Worm (Caenorhabditis elegans) whole organism, L2 larva: Measurements from ENCODE around the gene tbc-6.
A peak's percentile ranks its signal among the peaks of the same experiment; 100 is the strongest.

Experiments
- C34F6.9 ChIP-seq: fragments of 150-350 bp; optimal IDR thresholded peaks from 2 replicates; lab custom pipeline; 2014; ENCODE audit warnings: missing biosample characterization, missing genetic modification characterization
- F13H6.1 ChIP-seq: sonication (generic microtip); optimal IDR thresholded peaks from 2 replicates; lab custom pipeline; 2016; ENCODE audit warnings: missing genetic modification characterization, missing compliant biosample characterization
- R02D3.7 ChIP-seq: fragments of 150-350 bp; optimal IDR thresholded peaks from 2 replicates; lab custom pipeline; 2014; ENCODE audit warnings: missing biosample characterization, missing genetic modification characterization
- Y55F3AM.14 ChIP-seq: fragments of 200-800 bp; sonication (Bioruptor generic); optimal IDR thresholded peaks from 2 replicates; lab custom pipeline; 2018; ENCODE audit warnings: mild to moderate bottlenecking, missing genetic modification characterization, missing compliant biosample characterization
- ZK546.5 ChIP-seq: sonication (generic microtip); optimal IDR thresholded peaks from 2 replicates; lab custom pipeline; 2017; ENCODE audit warnings: missing biosample characterization, missing genetic modification characterization
- alr-1 ChIP-seq: fragments of 150-350 bp; optimal IDR thresholded peaks from 2 replicates; lab custom pipeline; 2014; ENCODE audit warnings: missing biosample characterization, missing genetic modification characterization
- aly-2 ChIP-seq: fragments of 150-350 bp; optimal IDR thresholded peaks from 2 replicates; lab custom pipeline; 2014; ENCODE audit warnings: missing biosample characterization, missing genetic modification characterization
- ama-1 ChIP-seq: fragments of 150-350 bp; optimal IDR thresholded peaks from 2 replicates; lab custom pipeline; 2018; ENCODE audit warnings: inconsistent platforms
- blmp-1 ChIP-seq: sonication (generic microtip); optimal IDR thresholded peaks from 2 replicates; lab custom pipeline; 2017; ENCODE audit warnings: missing genetic modification characterization, mild to moderate bottlenecking, missing compliant biosample characterization, antibody characterized with exemption, moderate library complexity; ENCODE audit not compliant: insufficient read depth
- ceh-16 ChIP-seq: fragments of 150-350 bp; optimal IDR thresholded peaks from 2 replicates; lab custom pipeline; 2014; ENCODE audit warnings: missing biosample characterization, missing genetic modification characterization
- ceh-82 ChIP-seq: fragments of 150-350 bp; optimal IDR thresholded peaks from 2 replicates; lab custom pipeline; 2014; ENCODE audit warnings: missing biosample characterization, missing genetic modification characterization
- crh-2 ChIP-seq: sonication (generic microtip); optimal IDR thresholded peaks from 2 replicates; lab custom pipeline; 2017; ENCODE audit warnings: missing biosample characterization, missing genetic modification characterization
- dmd-4 ChIP-seq: sonication (generic microtip); optimal IDR thresholded peaks from 2 replicates; lab custom pipeline; 2017; ENCODE audit warnings: missing biosample characterization, missing genetic modification characterization
- egl-27 ChIP-seq: sonication (generic microtip); optimal IDR thresholded peaks from 3 replicates; lab custom pipeline; 2017; ENCODE audit warnings: missing biosample characterization, missing genetic modification reagents, missing genetic modification characterization
- elt-1 ChIP-seq: fragments of 150-350 bp; optimal IDR thresholded peaks from 2 replicates; lab custom pipeline; 2014; ENCODE audit warnings: missing biosample characterization, missing genetic modification characterization
- elt-3 ChIP-seq: sonication (generic microtip); optimal IDR thresholded peaks from 2 replicates; lab custom pipeline; 2017; ENCODE audit warnings: missing biosample characterization, missing genetic modification characterization
- fos-1 ChIP-seq: fragments of 150-350 bp; optimal IDR thresholded peaks from 2 replicates; lab custom pipeline; 2014; ENCODE audit warnings: missing biosample characterization, missing genetic modification characterization
- gmeb-1 ChIP-seq: fragments of 150-350 bp; optimal IDR thresholded peaks from 2 replicates; lab custom pipeline; 2014; ENCODE audit warnings: missing biosample characterization, missing genetic modification characterization
- lin-11 ChIP-seq: fragments of 150-350 bp; sonication (generic microtip); optimal IDR thresholded peaks from 2 replicates; lab custom pipeline; 2014; ENCODE audit warnings: missing biosample characterization, missing genetic modification characterization, inconsistent platforms, mixed read lengths
- lin-13 ChIP-seq: fragments of 150-350 bp; optimal IDR thresholded peaks from 2 replicates; lab custom pipeline; 2014; ENCODE audit warnings: missing biosample characterization, missing genetic modification reagents, missing genetic modification characterization
- lin-39 ChIP-seq: fragments of 150-350 bp; optimal IDR thresholded peaks from 2 replicates; lab custom pipeline; 2014; ENCODE audit warnings: missing biosample characterization, missing genetic modification reagents, missing genetic modification characterization
- lsy-2 ChIP-seq, 2 experiments: fragments of 150-350 bp in 1 of 2; sonication (generic microtip) in 1 of 2; optimal IDR thresholded peaks; 2 replicates each; lab custom pipeline; 2014 to 2017; ENCODE audit warnings: missing biosample characterization in 2 of 2, missing genetic modification characterization in 2 of 2
- mab-5 ChIP-seq: fragments of 150-350 bp; optimal IDR thresholded peaks from 2 replicates; lab custom pipeline; 2014; ENCODE audit warnings: missing biosample characterization, missing genetic modification characterization
- mbf-1 ChIP-seq: sonication (generic microtip); optimal IDR thresholded peaks from 2 replicates; lab custom pipeline; 2017; ENCODE audit warnings: missing biosample characterization, missing genetic modification characterization
- mdl-1 ChIP-seq, 2 experiments: fragments of 150-350 bp in 1 of 2; sonication (generic microtip) in 1 of 2; optimal IDR thresholded peaks; 2 replicates each; lab custom pipeline; 2017; ENCODE audit warnings: missing biosample characterization in 2 of 2, missing genetic modification characterization in 2 of 2
- nhr-10 ChIP-seq: sonication (generic microtip); optimal IDR thresholded peaks from 2 replicates; lab custom pipeline; 2017; ENCODE audit warnings: missing biosample characterization, missing genetic modification characterization
- nhr-11 ChIP-seq: fragments of 150-350 bp; optimal IDR thresholded peaks from 2 replicates; lab custom pipeline; 2014; ENCODE audit warnings: missing biosample characterization, missing genetic modification characterization
- nhr-12 ChIP-seq: fragments of 150-350 bp; optimal IDR thresholded peaks from 2 replicates; lab custom pipeline; 2014; ENCODE audit warnings: missing biosample characterization, missing genetic modification characterization
- nhr-129 ChIP-seq: fragments of 150-350 bp; optimal IDR thresholded peaks from 2 replicates; lab custom pipeline; 2014; ENCODE audit warnings: missing biosample characterization, missing genetic modification characterization
- nhr-21 ChIP-seq: fragments of 150-350 bp; optimal IDR thresholded peaks from 2 replicates; lab custom pipeline; 2014; ENCODE audit warnings: missing biosample characterization, missing genetic modification characterization
- nhr-23 ChIP-seq: fragments of 150-350 bp; optimal IDR thresholded peaks from 2 replicates; lab custom pipeline; 2014; ENCODE audit warnings: missing biosample characterization, missing genetic modification reagents, missing genetic modification characterization
- nhr-237 ChIP-seq: fragments of 150-350 bp; optimal IDR thresholded peaks from 2 replicates; lab custom pipeline; 2014; ENCODE audit warnings: missing biosample characterization, missing genetic modification characterization
- nhr-25 ChIP-seq: fragments of 150-350 bp; sonication (generic microtip); optimal IDR thresholded peaks from 3 replicates; lab custom pipeline; 2014; ENCODE audit warnings: missing biosample characterization, missing genetic modification characterization
- nhr-6 ChIP-seq: fragments of 150-350 bp; optimal IDR thresholded peaks from 2 replicates; lab custom pipeline; 2014; ENCODE audit warnings: missing biosample characterization, missing genetic modification characterization
- nhr-77 ChIP-seq: fragments of 150-350 bp; optimal IDR thresholded peaks from 2 replicates; lab custom pipeline; 2014; ENCODE audit warnings: missing biosample characterization, missing genetic modification characterization
- peb-1 ChIP-seq: fragments of 150-350 bp; optimal IDR thresholded peaks from 2 replicates; lab custom pipeline; 2014; ENCODE audit warnings: missing biosample characterization, missing genetic modification characterization
- sem-4 ChIP-seq: fragments of 150-350 bp; optimal IDR thresholded peaks from 2 replicates; lab custom pipeline; 2014; ENCODE audit warnings: missing biosample characterization, missing genetic modification reagents, missing genetic modification characterization
- skn-1 ChIP-seq: sonication (generic microtip); optimal IDR thresholded peaks from 2 replicates; lab custom pipeline; 2017; ENCODE audit warnings: missing biosample characterization, missing genetic modification characterization
- sma-3 ChIP-seq: sonication (generic microtip); optimal IDR thresholded peaks from 2 replicates; lab custom pipeline; 2016; ENCODE audit warnings: missing genetic modification reagents, missing genetic modification characterization, missing compliant biosample characterization
- sma-9 ChIP-seq, 2 experiments: fragments of 150-350 bp in 1 of 2; sonication (generic microtip) in 1 of 2; optimal IDR thresholded peaks; 2 replicates each; lab custom pipeline; 2014 to 2016; ENCODE audit warnings: missing genetic modification characterization in 2 of 2, mild to moderate bottlenecking in 1 of 2, missing biosample characterization in 1 of 2, missing compliant biosample characterization in 1 of 2, missing genetic modification reagents in 1 of 2, moderate library complexity in 1 of 2
- snpc-4 ChIP-seq: fragments of 150-350 bp; optimal IDR thresholded peaks from 2 replicates; lab custom pipeline; 2014; ENCODE audit warnings: missing biosample characterization, missing genetic modification characterization
- unc-39 ChIP-seq: fragments of 150-350 bp; optimal IDR thresholded peaks from 2 replicates; lab custom pipeline; 2014; ENCODE audit warnings: missing biosample characterization, missing genetic modification characterization
- unc-55 ChIP-seq: fragments of 150-350 bp; sonication (generic microtip); optimal IDR thresholded peaks from 3 replicates; lab custom pipeline; 2014; ENCODE audit warnings: missing biosample characterization, missing genetic modification reagents, missing genetic modification characterization
- unc-62 ChIP-seq: fragments of 150-350 bp; optimal IDR thresholded peaks from 2 replicates; lab custom pipeline; 2014; ENCODE audit warnings: missing biosample characterization, missing genetic modification reagents, missing genetic modification characterization
- zag-1 ChIP-seq: fragments of 150-350 bp; optimal IDR thresholded peaks from 2 replicates; lab custom pipeline; 2014; ENCODE audit warnings: missing biosample characterization, missing genetic modification characterization
- ztf-1 ChIP-seq: fragments of 200-800 bp; sonication (Bioruptor generic); conservative IDR thresholded peaks from 2 replicates; pipeline ENCODE4 v1.3.6; 2022; ENCODE audit warnings: missing genetic modification characterization, missing compliant biosample characterization
- ztf-11 ChIP-seq: sonication (generic microtip); optimal IDR thresholded peaks from 2 replicates; lab custom pipeline; 2017; ENCODE audit warnings: missing biosample characterization, missing genetic modification characterization
- ztf-4 ChIP-seq: fragments of 150-350 bp; optimal IDR thresholded peaks from 2 replicates; lab custom pipeline; 2014; ENCODE audit warnings: missing biosample characterization, missing genetic modification characterization

The tbc-6 gene

ce11 chrII:6828073-6828900 lies 19.6 kb upstream of the tbc-6 start:
- TF ChIP-seq ztf-11 (tag; lab: Kevin White, UChicago) (no peak), alr-1 (no peak), C34F6.9 (tag; lab: Kevin White, UChicago) (peak; percentile 14), mbf-1 (tag; lab: Kevin White, UChicago) (no peak), aly-2 (tag; lab: Kevin White, UChicago) (no peak), sem-4 (tag; lab: Kevin White, UChicago) (no peak), zag-1 (tag; lab: Kevin White, UChicago) (peak; percentile 8), nhr-11 (tag; lab: Kevin White, UChicago) (no peak), nhr-6 (tag; lab: Kevin White, UChicago) (no peak), crh-2 (tag; lab: Kevin White, UChicago) (no peak), nhr-12 (tag; lab: Kevin White, UChicago) (no peak), blmp-1 (tag; lab: Kevin White, UChicago) (no peak), fos-1 (no peak), unc-55 (GFP tag; lab: Kevin White, UChicago) (peak; percentile 3), nhr-21 (tag; lab: Kevin White, UChicago) (no peak), nhr-23 (tag; lab: Kevin White, UChicago) (no peak), sma-9 (GFP tag; optimal IDR thresholded peaks at IDR 0.05; lab: Kevin White, UChicago) (peak; percentile 38), sma-9 (tag; optimal IDR thresholded peaks at IDR 0.05; lab: Kevin White, UChicago) (no peak), elt-3 (tag; lab: Kevin White, UChicago) (no peak)

- no peak for TF ChIP-seq mab-5
- TF ChIP-seq ceh-82 (tag; lab: Kevin White, UChicago), result no peak
- peak; percentile 36 for TF ChIP-seq F13H6.1
- TF ChIP-seq nhr-11 (tag; lab: Kevin White, UChicago), result no peak
- TF ChIP-seq peb-1 (tag; lab: Kevin White, UChicago), result no peak
- TF ChIP-seq zag-1 (tag; lab: Kevin White, UChicago), result no peak
- no peak for TF ChIP-seq skn-1 (tag; lab: Kevin White, UChicago)
- peak in 1 of 2 experiments; percentile 48 for TF ChIP-seq lsy-2 (tag; optimal IDR thresholded peaks at IDR 0.05; lab: Kevin White, UChicago)
- no peak for TF ChIP-seq mdl-1 (tag; optimal IDR thresholded peaks at IDR 0.05; lab: Kevin White, UChicago)
- TF ChIP-seq ceh-16 (tag; lab: Kevin White, UChicago), result peak; percentile 52
- TF ChIP-seq unc-62 (GFP tag; lab: Kevin White, UChicago), result no peak
- TF ChIP-seq sma-9 (GFP tag; optimal IDR thresholded peaks at IDR 0.05; lab: Kevin White, UChicago), result peak; percentile 73
- TF ChIP-seq sma-9 (tag; optimal IDR thresholded peaks at IDR 0.05; lab: Kevin White, UChicago), result no peak
- no peak for TF ChIP-seq gmeb-1
- TF ChIP-seq Y55F3AM.14 (GFP tag; lab: Kevin White, UChicago), result no peak
- TF ChIP-seq elt-1 (tag; lab: Kevin White, UChicago), result no peak
- TF ChIP-seq fos-1, result peak; percentile 96
- no peak for TF ChIP-seq ztf-1 (GFP tag; lab: Robert Waterston, UW)
- TF ChIP-seq sma-3 (GFP tag; lab: Kevin White, UChicago), result peak; percentile 59
- TF ChIP-seq ama-1 (lab: Kevin White, UChicago), result no peak
- peak; percentile 33 for TF ChIP-seq sem-4 (tag; lab: Kevin White, UChicago)
- no peak for TF ChIP-seq R02D3.7 (tag; lab: Kevin White, UChicago)
- no peak for TF ChIP-seq aly-2 (tag; lab: Kevin White, UChicago)
- TF ChIP-seq nhr-129 (tag; lab: Kevin White, UChicago), result peak; percentile 75
- TF ChIP-seq unc-39 (tag; lab: Kevin White, UChicago), result no peak
- no peak for TF ChIP-seq unc-55 (GFP tag; lab: Kevin White, UChicago)
- TF ChIP-seq nhr-237 (tag; lab: Kevin White, UChicago), result no peak
- no peak for TF ChIP-seq nhr-10
- no peak for TF ChIP-seq dmd-4 (tag; lab: Kevin White, UChicago)
- TF ChIP-seq C34F6.9 (tag; lab: Kevin White, UChicago), result peak; percentile 30
- TF ChIP-seq ZK546.5 (tag; lab: Kevin White, UChicago), result no peak
- TF ChIP-seq lin-13 (GFP tag; lab: Kevin White, UChicago), result no peak
- TF ChIP-seq egl-27 (tag; lab: Kevin White, UChicago), result peak; percentile 12
- TF ChIP-seq ztf-4 (tag; lab: Kevin White, UChicago), result no peak
- TF ChIP-seq nhr-77 (tag; lab: Kevin White, UChicago), result no peak
- TF ChIP-seq nhr-21 (tag; lab: Kevin White, UChicago), result no peak
- no peak for TF ChIP-seq nhr-12 (tag; lab: Kevin White, UChicago)
- peak; percentile 71 for TF ChIP-seq nhr-25
- TF ChIP-seq nhr-23 (tag; lab: Kevin White, UChicago), result no peak
- TF ChIP-seq lin-11 (tag; lab: Kevin White, UChicago), result no peak
- TF ChIP-seq ztf-11 (tag; lab: Kevin White, UChicago), result no peak
- TF ChIP-seq blmp-1 (tag; lab: Kevin White, UChicago), result peak; percentile 96
- no peak for TF ChIP-seq snpc-4 (tag; lab: Kevin White, UChicago)
- TF ChIP-seq lin-39, result no peak
- no peak for TF ChIP-seq alr-1
- TF ChIP-seq nhr-6 (tag; lab: Kevin White, UChicago), result no peak
- TF ChIP-seq mbf-1 (tag; lab: Kevin White, UChicago), result no peak
- TF ChIP-seq crh-2 (tag; lab: Kevin White, UChicago), result peak; percentile 41
These were observed 18.8 kb upstream of the tbc-6 start for ce11 chrII:6829108-6829507.
